Fruit fly (Drosophila melanogaster): Measurements from ENCODE around the gene CSN3.

Gene CSN3

dm6 chr3L:20817927-20818326, 23.4 kb downstream of the CSN3 start, which contains the start of gene Mst77F:
Gene Mst77F, minus strand, starts transcription at chr3L:20818027.
- TF ChIP-seq CTCF (optimal IDR thresholded peaks at IDR 0.05) (no peak), CG8478 (optimal IDR thresholded peaks at IDR 0.05) (no peak)

- TF ChIP-seq CG8478 (optimal IDR thresholded peaks at IDR 0.05) (no peak), CTCF (optimal IDR thresholded peaks at IDR 0.05) (no peak)
These were observed 25.6 kb downstream of the CSN3 start, which contains the start of the genes CG3618 and Pka-R1 for dm6 chr3L:20815666-20816375. Gene CG3618, minus strand, starts transcription at chr3L:20816075. Gene Pka-R1, plus strand, starts transcription at chr3L:20816118.

dm6 chr3L:20809088-20809999, 32.0 kb downstream of the CSN3 start, which contains the start of the genes CG3634 and HIPP1:
Gene CG3634, minus strand, starts transcription at chr3L:20809272.
Gene HIPP1, plus strand, starts transcription at chr3L:20809669.
- no peak for TF ChIP-seq CTCF (optimal IDR thresholded peaks at IDR 0.05)
- TF ChIP-seq CG8478 (optimal IDR thresholded peaks at IDR 0.05) = no peak

dm6 chr3L:20800208-20800607, 41.2 kb downstream of the CSN3 start, which contains the start of gene Spc105R:
Gene Spc105R, plus strand, starts transcription at chr3L:20800410.
- no peak for TF ChIP-seq CG8478 (optimal IDR thresholded peaks at IDR 0.05)
- TF ChIP-seq CTCF (optimal IDR thresholded peaks at IDR 0.05) = peak; percentile 3 to 32

- TF ChIP-seq CTCF (optimal IDR thresholded peaks at IDR 0.05) (peak; percentile 86 to 91), CG8478 (optimal IDR thresholded peaks at IDR 0.05) (no peak)
These were observed 43.0 kb downstream of the CSN3 start, which contains the start of the genes CG3698 and tzn for dm6 chr3L:20798325-20798846. Gene CG3698, minus strand, starts transcription at chr3L:20798375. Gene tzn, plus strand, starts transcription at chr3L:20798645.

dm6 chr3L:20797379-20797778, 44.0 kb downstream of the CSN3 start:
- TF ChIP-seq CTCF (optimal IDR thresholded peaks at IDR 0.05) (no peak), CG8478 (optimal IDR thresholded peaks at IDR 0.05) (no peak)

dm6 chr3L:20796757-20797156, 44.6 kb downstream of the CSN3 start:
- TF ChIP-seq CG8478 (optimal IDR thresholded peaks at IDR 0.05) (no peak), CTCF (optimal IDR thresholded peaks at IDR 0.05) (no peak)

- TF ChIP-seq CTCF (optimal IDR thresholded peaks at IDR 0.05) (no peak), CG8478 (optimal IDR thresholded peaks at IDR 0.05) (no peak)
These were observed 48.7 kb downstream of the CSN3 start, which contains the start of gene Six4 for dm6 chr3L:20792693-20793092. Gene Six4, minus strand, starts transcription at chr3L:20792777.

dm6 chr3L:20789299-20789698, 52.1 kb downstream of the CSN3 start:
- TF ChIP-seq CTCF (optimal IDR thresholded peaks at IDR 0.05) (no peak), CG8478 (optimal IDR thresholded peaks at IDR 0.05) (no peak)

Data from S2 (cell line).